Worm (Caenorhabditis elegans): ENCODE measurements around the gene pmp-1.

DNA sequence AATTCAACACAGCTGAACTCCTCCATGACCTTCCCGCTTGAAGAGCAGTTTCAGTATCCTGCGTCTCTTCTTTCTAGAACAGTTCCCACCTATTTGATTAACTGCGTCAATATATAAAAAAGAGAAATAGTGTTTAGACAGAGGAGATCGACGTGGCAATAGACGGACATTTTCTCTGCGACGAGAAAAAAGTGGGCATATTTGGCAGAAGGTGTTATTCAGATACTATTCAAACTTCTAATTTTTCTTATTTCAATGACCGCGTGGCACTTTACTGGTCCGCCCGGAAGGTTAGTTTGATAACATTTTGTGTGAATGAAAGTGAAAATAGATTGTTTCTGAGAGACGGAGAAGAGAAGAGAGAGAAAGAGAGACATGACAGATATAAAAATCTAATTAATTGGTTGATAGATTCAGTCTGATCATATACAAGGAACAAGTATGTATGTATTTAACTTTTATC is 35.6 kb downstream of the pmp-1 start, which contains the start of gene tbc-6:
- no peak for TF ChIP-seq elt-3 (tag; optimal IDR thresholded peaks at IDR 0.05)
- TF ChIP-seq lin-13 (tag; optimal IDR thresholded peaks at IDR 0.05) = no peak
- TF ChIP-seq nhr-28 (tag; optimal IDR thresholded peaks at IDR 0.05) = no peak
- peak; percentile 87 for TF ChIP-seq unc-62 (GFP tag; optimal IDR thresholded peaks at IDR 0.05)
- no peak for TF ChIP-seq nhr-12 (tag; optimal IDR thresholded peaks at IDR 0.05)
- no peak for TF ChIP-seq cnd-1 (tag; optimal IDR thresholded peaks at IDR 0.05)
- TF ChIP-seq unc-39 (tag; optimal IDR thresholded peaks at IDR 0.05) = no peak

Measured in whole organism, mixed stage, embryonic.